Fruit fly (Drosophila melanogaster) whole organism, embryonic: ENCODE results near the gene mgr.
A peak's percentile ranks its signal among the peaks of the same experiment; 100 is the strongest.

Experiments
- CG14965 ChIP-seq: fragments of 200-800 bp; sonication (Bioruptor generic); optimal IDR thresholded peaks from 2 replicates; lab custom pipeline; 2016; ENCODE audit warnings: missing biosample characterization, missing genetic modification characterization, borderline replicate concordance
- CG31365 ChIP-seq: fragments of 200-800 bp; sonication (Bioruptor generic); optimal IDR thresholded peaks from 2 replicates; lab custom pipeline; 2018; ENCODE audit warnings: missing biosample characterization, mild to moderate bottlenecking, missing genetic modification characterization
- CG8388 ChIP-seq: fragments of 200-800 bp; sonication (Bioruptor generic); optimal IDR thresholded peaks from 2 replicates; lab custom pipeline; 2019; ENCODE audit warnings: missing biosample characterization, mild to moderate bottlenecking, missing genetic modification characterization, moderate library complexity
- Max ChIP-seq: fragments of 200-800 bp; sonication (Bioruptor generic); optimal IDR thresholded peaks from 2 replicates; lab custom pipeline; 2016; ENCODE audit warnings: missing biosample characterization, mild to moderate bottlenecking, missing genetic modification characterization
- NFAT ChIP-seq: fragments of 200-800 bp; sonication (Bioruptor generic); IDR thresholded peaks from 2 replicates; pipeline ENCODE4 v1.3.6; 2022; ENCODE audit warnings: missing biosample characterization, missing genetic modification characterization
- tgo ChIP-seq: fragments of 200-800 bp; sonication (Bioruptor generic); IDR thresholded peaks from 3 replicates; pipeline ENCODE4 v1.3.6; 2022; ENCODE audit warnings: missing biosample characterization, missing genetic modification characterization
- toy ChIP-seq: fragments of 200-800 bp; sonication (Bioruptor generic); IDR thresholded peaks from 2 replicates; pipeline ENCODE4 v1.3.6; 2022; ENCODE audit warnings: missing biosample characterization, missing genetic modification characterization

dm6 chr3R:11458022-11458850, 48.6 kb upstream of the mgr start:
- peak; percentile 71 for TF ChIP-seq NFAT (GFP tag; lab: Robert Waterston, UW)
- TF ChIP-seq tgo, result peak; percentile 85
- TF ChIP-seq Max, result peak; percentile 4
- TF ChIP-seq toy, result 0 out of 2 replicates have a peak, but pooled peaks have one; percentile 75
- no peak for TF ChIP-seq CG14965 (GFP tag; lab: Kevin White, UChicago)
- TF ChIP-seq CG31365, result peak; percentile 5
- TF ChIP-seq CG8388 (GFP tag; lab: Kevin White, UChicago), result peak; percentile 17
